Worm (Caenorhabditis elegans): Measurements from ENCODE around the gene glrx-5.

ce11 chrIII:12359265-12359664, 14.4 kb downstream of the glrx-5 start, which contains the start of gene Y75B8A.34:
- TF ChIP-seq aha-1 (tag; optimal IDR thresholded peaks at IDR 0.05) (no peak), nhr-12 (tag; optimal IDR thresholded peaks at IDR 0.05) (no peak), unc-86 (tag; optimal IDR thresholded peaks at IDR 0.05) (no peak), nhr-28 (tag; optimal IDR thresholded peaks at IDR 0.05) (no peak)
